Worm (Caenorhabditis elegans) whole organism, L2 larva: ENCODE data around the gene plx-2.
A peak's percentile ranks its signal among the peaks of the same experiment; 100 is the strongest.

Experiments used
- C34F6.9 ChIP-seq: fragments of 150-350 bp; optimal IDR thresholded peaks from 2 replicates; lab custom pipeline; 2014; ENCODE audit warnings: missing biosample characterization, missing genetic modification characterization
- F13H6.1 ChIP-seq: sonication (generic microtip); optimal IDR thresholded peaks from 2 replicates; lab custom pipeline; 2016; ENCODE audit warnings: missing genetic modification characterization, missing compliant biosample characterization
- R02D3.7 ChIP-seq: fragments of 150-350 bp; optimal IDR thresholded peaks from 2 replicates; lab custom pipeline; 2014; ENCODE audit warnings: missing biosample characterization, missing genetic modification characterization
- alr-1 ChIP-seq: fragments of 150-350 bp; optimal IDR thresholded peaks from 2 replicates; lab custom pipeline; 2014; ENCODE audit warnings: missing biosample characterization, missing genetic modification characterization
- aly-2 ChIP-seq: fragments of 150-350 bp; optimal IDR thresholded peaks from 2 replicates; lab custom pipeline; 2014; ENCODE audit warnings: missing biosample characterization, missing genetic modification characterization
- ama-1 ChIP-seq: fragments of 150-350 bp; optimal IDR thresholded peaks from 2 replicates; lab custom pipeline; 2018; ENCODE audit warnings: inconsistent platforms
- blmp-1 ChIP-seq: sonication (generic microtip); optimal IDR thresholded peaks from 2 replicates; lab custom pipeline; 2017; ENCODE audit warnings: missing genetic modification characterization, mild to moderate bottlenecking, missing compliant biosample characterization, antibody characterized with exemption, moderate library complexity; ENCODE audit not compliant: insufficient read depth
- ceh-16 ChIP-seq: fragments of 150-350 bp; optimal IDR thresholded peaks from 2 replicates; lab custom pipeline; 2014; ENCODE audit warnings: missing biosample characterization, missing genetic modification characterization
- crh-2 ChIP-seq: sonication (generic microtip); optimal IDR thresholded peaks from 2 replicates; lab custom pipeline; 2017; ENCODE audit warnings: missing biosample characterization, missing genetic modification characterization
- dmd-4 ChIP-seq: sonication (generic microtip); optimal IDR thresholded peaks from 2 replicates; lab custom pipeline; 2017; ENCODE audit warnings: missing biosample characterization, missing genetic modification characterization
- elt-1 ChIP-seq: fragments of 150-350 bp; optimal IDR thresholded peaks from 2 replicates; lab custom pipeline; 2014; ENCODE audit warnings: missing biosample characterization, missing genetic modification characterization
- fos-1 ChIP-seq: fragments of 150-350 bp; optimal IDR thresholded peaks from 2 replicates; lab custom pipeline; 2014; ENCODE audit warnings: missing biosample characterization, missing genetic modification characterization
- gmeb-1 ChIP-seq: fragments of 150-350 bp; optimal IDR thresholded peaks from 2 replicates; lab custom pipeline; 2014; ENCODE audit warnings: missing biosample characterization, missing genetic modification characterization
- lin-11 ChIP-seq: fragments of 150-350 bp; sonication (generic microtip); optimal IDR thresholded peaks from 2 replicates; lab custom pipeline; 2014; ENCODE audit warnings: missing biosample characterization, missing genetic modification characterization, inconsistent platforms, mixed read lengths
- lsy-2 ChIP-seq, 2 experiments: fragments of 150-350 bp in 1 of 2; sonication (generic microtip) in 1 of 2; optimal IDR thresholded peaks; 2 replicates each; lab custom pipeline; 2014 to 2017; ENCODE audit warnings: missing biosample characterization in 2 of 2, missing genetic modification characterization in 2 of 2
- mbf-1 ChIP-seq: sonication (generic microtip); optimal IDR thresholded peaks from 2 replicates; lab custom pipeline; 2017; ENCODE audit warnings: missing biosample characterization, missing genetic modification characterization
- mdl-1 ChIP-seq, 2 experiments: fragments of 150-350 bp in 1 of 2; sonication (generic microtip) in 1 of 2; optimal IDR thresholded peaks; 2 replicates each; lab custom pipeline; 2017; ENCODE audit warnings: missing biosample characterization in 2 of 2, missing genetic modification characterization in 2 of 2
- nhr-11 ChIP-seq: fragments of 150-350 bp; optimal IDR thresholded peaks from 2 replicates; lab custom pipeline; 2014; ENCODE audit warnings: missing biosample characterization, missing genetic modification characterization
- nhr-12 ChIP-seq: fragments of 150-350 bp; optimal IDR thresholded peaks from 2 replicates; lab custom pipeline; 2014; ENCODE audit warnings: missing biosample characterization, missing genetic modification characterization
- nhr-129 ChIP-seq: fragments of 150-350 bp; optimal IDR thresholded peaks from 2 replicates; lab custom pipeline; 2014; ENCODE audit warnings: missing biosample characterization, missing genetic modification characterization
- nhr-21 ChIP-seq: fragments of 150-350 bp; optimal IDR thresholded peaks from 2 replicates; lab custom pipeline; 2014; ENCODE audit warnings: missing biosample characterization, missing genetic modification characterization
- nhr-23 ChIP-seq: fragments of 150-350 bp; optimal IDR thresholded peaks from 2 replicates; lab custom pipeline; 2014; ENCODE audit warnings: missing biosample characterization, missing genetic modification reagents, missing genetic modification characterization
- nhr-25 ChIP-seq: fragments of 150-350 bp; sonication (generic microtip); optimal IDR thresholded peaks from 3 replicates; lab custom pipeline; 2014; ENCODE audit warnings: missing biosample characterization, missing genetic modification characterization
- nhr-77 ChIP-seq: fragments of 150-350 bp; optimal IDR thresholded peaks from 2 replicates; lab custom pipeline; 2014; ENCODE audit warnings: missing biosample characterization, missing genetic modification characterization
- skn-1 ChIP-seq: sonication (generic microtip); optimal IDR thresholded peaks from 2 replicates; lab custom pipeline; 2017; ENCODE audit warnings: missing biosample characterization, missing genetic modification characterization
- sma-3 ChIP-seq: sonication (generic microtip); optimal IDR thresholded peaks from 2 replicates; lab custom pipeline; 2016; ENCODE audit warnings: missing genetic modification reagents, missing genetic modification characterization, missing compliant biosample characterization
- snpc-4 ChIP-seq: fragments of 150-350 bp; optimal IDR thresholded peaks from 2 replicates; lab custom pipeline; 2014; ENCODE audit warnings: missing biosample characterization, missing genetic modification characterization
- unc-39 ChIP-seq: fragments of 150-350 bp; optimal IDR thresholded peaks from 2 replicates; lab custom pipeline; 2014; ENCODE audit warnings: missing biosample characterization, missing genetic modification characterization
- unc-55 ChIP-seq: fragments of 150-350 bp; sonication (generic microtip); optimal IDR thresholded peaks from 3 replicates; lab custom pipeline; 2014; ENCODE audit warnings: missing biosample characterization, missing genetic modification reagents, missing genetic modification characterization
- unc-62 ChIP-seq: fragments of 150-350 bp; optimal IDR thresholded peaks from 2 replicates; lab custom pipeline; 2014; ENCODE audit warnings: missing biosample characterization, missing genetic modification reagents, missing genetic modification characterization
- zag-1 ChIP-seq: fragments of 150-350 bp; optimal IDR thresholded peaks from 2 replicates; lab custom pipeline; 2014; ENCODE audit warnings: missing biosample characterization, missing genetic modification characterization
- ztf-1 ChIP-seq: fragments of 200-800 bp; sonication (Bioruptor generic); conservative IDR thresholded peaks from 2 replicates; pipeline ENCODE4 v1.3.6; 2022; ENCODE audit warnings: missing genetic modification characterization, missing compliant biosample characterization
- ztf-4 ChIP-seq: fragments of 150-350 bp; optimal IDR thresholded peaks from 2 replicates; lab custom pipeline; 2014; ENCODE audit warnings: missing biosample characterization, missing genetic modification characterization

The plx-2 gene

DNA sequence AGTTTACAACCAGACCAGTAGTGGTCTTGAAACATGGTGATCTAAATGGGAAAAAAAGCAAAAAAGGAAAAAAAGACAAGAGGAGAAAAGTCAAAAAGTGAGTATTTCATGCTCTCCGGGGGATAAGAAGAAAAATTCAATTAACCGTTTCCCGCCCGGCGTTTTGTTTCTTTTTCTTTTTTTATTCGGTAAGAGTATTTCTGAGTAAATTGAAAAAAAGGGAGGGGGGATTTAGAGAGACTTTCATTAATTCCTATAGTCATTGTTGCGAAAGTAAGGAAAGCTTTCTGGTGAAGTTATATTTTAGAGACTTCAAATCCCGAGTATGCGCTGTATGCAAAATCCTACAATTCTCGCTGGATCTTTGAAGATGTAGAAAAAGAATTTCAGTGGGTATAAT, 3.0 kb upstream of the plx-2 start:
- TF ChIP-seq blmp-1 (tag; lab: Kevin White, UChicago), result no peak
- no peak for TF ChIP-seq ceh-16 (tag; lab: Kevin White, UChicago)
- TF ChIP-seq mbf-1 (tag; lab: Kevin White, UChicago), result no peak
- no peak for TF ChIP-seq nhr-21 (tag; lab: Kevin White, UChicago)
- no peak for TF ChIP-seq C34F6.9

DNA sequence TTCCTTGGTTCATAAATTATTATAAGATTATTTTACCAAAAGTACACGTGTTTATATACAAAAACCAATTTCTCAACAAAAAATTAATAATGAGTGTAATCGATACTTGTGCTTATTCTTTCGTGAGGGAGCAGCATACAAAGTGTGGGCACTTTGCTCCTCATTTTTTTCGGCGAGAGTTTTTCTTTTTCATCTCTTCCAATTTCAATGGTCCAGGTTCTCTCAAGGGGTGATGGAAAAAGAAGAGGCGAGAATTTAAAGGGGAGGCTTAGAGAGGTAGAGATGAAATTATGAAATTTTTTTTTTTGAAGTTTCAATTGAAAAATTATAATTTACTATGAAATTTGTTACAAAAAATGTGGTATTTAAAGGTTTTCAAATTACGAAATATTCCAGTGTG, 7.7 kb downstream of the plx-2 start:
- TF ChIP-seq unc-55 (GFP tag; lab: Kevin White, UChicago) (peak; percentile 52), C34F6.9 (peak; percentile 51), snpc-4 (tag; lab: Kevin White, UChicago) (peak; percentile 43), zag-1 (no peak)

DNA sequence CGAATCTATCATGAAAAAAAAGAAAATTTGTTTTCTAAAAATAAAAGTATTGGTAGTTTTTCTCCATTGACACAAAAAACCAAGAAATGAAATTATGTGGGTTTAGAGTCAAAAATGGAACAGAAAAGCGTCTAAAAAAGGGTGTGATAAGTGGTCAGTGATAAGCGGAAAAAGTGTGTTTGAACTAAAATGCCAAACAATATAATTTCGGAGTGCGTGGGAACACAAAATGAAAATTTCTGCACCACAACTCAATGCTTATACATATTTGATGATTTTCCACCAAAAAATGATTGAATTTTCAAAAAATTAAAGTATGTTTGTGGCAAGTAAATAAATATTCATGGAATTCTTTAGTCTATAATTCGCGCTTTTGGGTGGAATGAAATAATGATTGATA, 9.3 kb downstream of the plx-2 start:
- TF ChIP-seq aly-2 (tag; lab: Kevin White, UChicago), result no peak
- peak; percentile 10 for TF ChIP-seq unc-55 (GFP tag; lab: Kevin White, UChicago)
- no peak for TF ChIP-seq skn-1 (tag; lab: Kevin White, UChicago)
- peak; percentile 22 for TF ChIP-seq fos-1

DNA sequence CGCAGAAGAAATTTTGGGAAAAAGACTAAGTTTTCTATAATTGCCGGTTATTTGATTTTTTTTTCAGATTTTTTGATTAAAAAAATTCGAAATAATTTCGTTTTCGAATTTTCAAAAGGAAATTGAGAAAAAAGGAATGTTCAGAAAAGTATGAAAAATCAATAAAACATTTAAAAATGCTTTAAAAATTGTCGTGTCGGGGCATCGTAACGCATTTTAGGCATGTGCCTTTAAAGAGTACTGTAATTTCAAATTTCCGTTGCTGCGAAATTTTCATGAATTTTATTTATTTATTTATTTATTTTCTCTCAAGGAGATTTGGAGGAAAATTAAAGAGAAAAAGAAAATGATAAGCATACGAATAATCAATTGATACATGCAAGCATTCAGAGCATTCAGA, 11.0 kb downstream of the plx-2 start:
- TF ChIP-seq lin-11 (tag; lab: Kevin White, UChicago) (no peak), skn-1 (tag; lab: Kevin White, UChicago) (no peak), lsy-2 (tag; optimal IDR thresholded peaks at IDR 0.05; lab: Kevin White, UChicago) (no peak), R02D3.7 (tag; lab: Kevin White, UChicago) (no peak), blmp-1 (tag; lab: Kevin White, UChicago) (no peak), snpc-4 (tag; lab: Kevin White, UChicago) (no peak), zag-1 (no peak), nhr-25 (no peak), nhr-23 (no peak), nhr-12 (tag; lab: Kevin White, UChicago) (no peak)

DNA sequence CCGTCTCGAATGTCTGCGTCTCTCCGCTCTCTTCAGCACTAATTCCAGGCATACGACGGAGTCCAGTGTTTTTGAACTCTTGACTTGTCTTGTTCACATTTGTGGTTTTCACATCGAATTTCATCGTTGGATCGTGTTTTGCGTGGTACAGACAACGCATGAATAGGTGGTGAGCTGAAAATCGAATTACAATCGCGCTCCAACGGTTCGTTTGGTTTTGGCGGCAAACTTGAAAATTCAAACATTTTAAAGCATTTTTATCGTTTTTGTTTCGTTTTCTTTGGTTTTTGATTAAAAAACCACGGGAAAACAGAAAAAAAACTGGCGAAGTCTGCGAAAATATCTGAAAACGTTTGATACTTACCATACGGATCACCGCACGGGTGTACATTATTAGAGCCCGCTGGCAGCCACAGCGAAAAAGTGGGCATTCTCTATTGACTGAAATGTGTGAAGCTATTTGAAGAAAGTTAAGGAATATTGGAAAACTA, 11.6 kb downstream of the plx-2 start, which contains the start of gene exl-1:
Gene exl-1, minus strand, starts transcription at position 441 of the 491 bp plus-strand sequence.
- TF ChIP-seq F13H6.1 (tag; lab: Kevin White, UChicago) (no peak), nhr-77 (no peak), gmeb-1 (peak; percentile 49), ztf-1 (GFP tag; lab: Robert Waterston, UW) (no peak), elt-1 (no peak), blmp-1 (tag; lab: Kevin White, UChicago) (no peak), unc-55 (GFP tag; lab: Kevin White, UChicago) (no peak), lsy-2 (tag; optimal IDR thresholded peaks at IDR 0.05; lab: Kevin White, UChicago) (no peak), nhr-129 (peak; percentile 16)
- TF ChIP-seq, all 48 proteins: peak for 2

DNA sequence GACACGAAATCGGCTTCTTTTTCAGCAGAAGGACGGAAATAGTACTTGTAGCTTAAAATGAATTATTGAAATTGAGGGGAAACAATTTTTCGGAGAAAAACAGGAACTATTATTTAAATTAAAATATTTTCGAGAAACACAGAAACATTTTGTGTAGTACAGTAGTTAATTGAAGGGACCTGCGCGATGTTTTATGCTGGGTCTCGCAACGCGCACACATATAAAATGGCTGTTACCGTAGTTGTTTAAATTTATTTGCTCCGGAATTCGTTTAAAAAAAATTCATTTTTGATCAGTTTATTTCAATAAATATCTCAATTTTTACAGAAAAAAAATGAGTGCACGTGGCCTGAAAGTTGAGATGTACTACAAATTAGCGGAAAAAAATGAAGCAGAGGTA, 13.9 kb downstream of the plx-2 start, which contains the start of gene dsb-2:
Gene dsb-2, plus strand, starts transcription at position 328 of the 400 bp plus-strand sequence.
- no peak for TF ChIP-seq aly-2 (tag; lab: Kevin White, UChicago)
- no peak for TF ChIP-seq zag-1
- TF ChIP-seq lin-11 (tag; lab: Kevin White, UChicago), result no peak
- TF ChIP-seq lsy-2 (tag; optimal IDR thresholded peaks at IDR 0.05; lab: Kevin White, UChicago), result no peak
- no peak for TF ChIP-seq crh-2 (tag; lab: Kevin White, UChicago)
- no peak for TF ChIP-seq mdl-1 (tag; optimal IDR thresholded peaks at IDR 0.05; lab: Kevin White, UChicago)

DNA sequence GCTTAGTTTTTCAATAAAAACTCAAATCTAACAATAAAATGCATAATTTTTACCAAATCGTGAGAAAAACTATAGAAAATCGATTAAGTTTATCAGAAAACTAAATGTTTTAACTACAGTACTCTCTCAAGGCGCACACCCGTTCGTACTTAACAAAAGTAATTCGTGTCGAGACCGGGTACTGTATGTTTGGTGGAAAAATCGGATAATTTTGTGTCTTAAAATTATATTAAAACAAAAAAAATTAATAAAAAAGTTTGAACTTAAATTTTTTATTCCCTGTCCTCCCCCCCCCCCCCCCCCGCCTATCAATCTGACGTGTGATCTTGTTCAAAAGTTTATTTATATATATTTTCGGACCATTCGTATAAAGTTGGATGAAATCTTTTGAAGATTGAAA, 16.4 kb downstream of the plx-2 start, which contains the start of gene F26H11.4:
Gene F26H11.4, plus strand, starts transcription at position 301 of the 400 bp plus-strand sequence.
- TF ChIP-seq nhr-21 (tag; lab: Kevin White, UChicago) (no peak), nhr-11 (tag; lab: Kevin White, UChicago) (no peak), alr-1 (no peak), unc-39 (no peak), unc-62 (GFP tag; lab: Kevin White, UChicago) (no peak), nhr-25 (no peak), ztf-4 (tag; lab: Kevin White, UChicago) (no peak), ztf-1 (GFP tag; lab: Robert Waterston, UW) (no peak), snpc-4 (tag; lab: Kevin White, UChicago) (no peak), dmd-4 (no peak), gmeb-1 (no peak), sma-3 (GFP tag; lab: Kevin White, UChicago) (no peak), ama-1 (lab: Kevin White, UChicago) (no peak)
